Worm (Caenorhabditis elegans) whole organism, L2 larva: Measurements from ENCODE around the gene C45G9.10.
"Not testable (repeated sequence)": the region's sequence is repeated elsewhere in the genome, so short reads cannot be mapped to it uniquely, and the experiment has no call there.

Experiments
- C34F6.9 ChIP-seq: fragments of 150-350 bp; optimal IDR thresholded peaks from 2 replicates; lab custom pipeline; 2014; ENCODE audit warnings: missing biosample characterization, missing genetic modification characterization
- F13H6.1 ChIP-seq: sonication (generic microtip); optimal IDR thresholded peaks from 2 replicates; lab custom pipeline; 2016; ENCODE audit warnings: missing genetic modification characterization, missing compliant biosample characterization
- R02D3.7 ChIP-seq: fragments of 150-350 bp; optimal IDR thresholded peaks from 2 replicates; lab custom pipeline; 2014; ENCODE audit warnings: missing biosample characterization, missing genetic modification characterization
- Y55F3AM.14 ChIP-seq: fragments of 200-800 bp; sonication (Bioruptor generic); optimal IDR thresholded peaks from 2 replicates; lab custom pipeline; 2018; ENCODE audit warnings: mild to moderate bottlenecking, missing genetic modification characterization, missing compliant biosample characterization
- ZK546.5 ChIP-seq: sonication (generic microtip); optimal IDR thresholded peaks from 2 replicates; lab custom pipeline; 2017; ENCODE audit warnings: missing biosample characterization, missing genetic modification characterization
- aly-2 ChIP-seq: fragments of 150-350 bp; optimal IDR thresholded peaks from 2 replicates; lab custom pipeline; 2014; ENCODE audit warnings: missing biosample characterization, missing genetic modification characterization
- ama-1 ChIP-seq: fragments of 150-350 bp; optimal IDR thresholded peaks from 2 replicates; lab custom pipeline; 2018; ENCODE audit warnings: inconsistent platforms
- crh-2 ChIP-seq: sonication (generic microtip); optimal IDR thresholded peaks from 2 replicates; lab custom pipeline; 2017; ENCODE audit warnings: missing biosample characterization, missing genetic modification characterization
- dmd-4 ChIP-seq: sonication (generic microtip); optimal IDR thresholded peaks from 2 replicates; lab custom pipeline; 2017; ENCODE audit warnings: missing biosample characterization, missing genetic modification characterization
- egl-27 ChIP-seq: sonication (generic microtip); optimal IDR thresholded peaks from 3 replicates; lab custom pipeline; 2017; ENCODE audit warnings: missing biosample characterization, missing genetic modification reagents, missing genetic modification characterization
- elt-1 ChIP-seq: fragments of 150-350 bp; optimal IDR thresholded peaks from 2 replicates; lab custom pipeline; 2014; ENCODE audit warnings: missing biosample characterization, missing genetic modification characterization
- elt-3 ChIP-seq: sonication (generic microtip); optimal IDR thresholded peaks from 2 replicates; lab custom pipeline; 2017; ENCODE audit warnings: missing biosample characterization, missing genetic modification characterization
- fos-1 ChIP-seq: fragments of 150-350 bp; optimal IDR thresholded peaks from 2 replicates; lab custom pipeline; 2014; ENCODE audit warnings: missing biosample characterization, missing genetic modification characterization
- gmeb-1 ChIP-seq: fragments of 150-350 bp; optimal IDR thresholded peaks from 2 replicates; lab custom pipeline; 2014; ENCODE audit warnings: missing biosample characterization, missing genetic modification characterization
- lin-11 ChIP-seq: fragments of 150-350 bp; sonication (generic microtip); optimal IDR thresholded peaks from 2 replicates; lab custom pipeline; 2014; ENCODE audit warnings: missing biosample characterization, missing genetic modification characterization, inconsistent platforms, mixed read lengths
- lin-13 ChIP-seq: fragments of 150-350 bp; optimal IDR thresholded peaks from 2 replicates; lab custom pipeline; 2014; ENCODE audit warnings: missing biosample characterization, missing genetic modification reagents, missing genetic modification characterization
- lin-39 ChIP-seq: fragments of 150-350 bp; optimal IDR thresholded peaks from 2 replicates; lab custom pipeline; 2014; ENCODE audit warnings: missing biosample characterization, missing genetic modification reagents, missing genetic modification characterization
- lsy-2 ChIP-seq, 2 experiments: fragments of 150-350 bp in 1 of 2; sonication (generic microtip) in 1 of 2; optimal IDR thresholded peaks; 2 replicates each; lab custom pipeline; 2014 to 2017; ENCODE audit warnings: missing biosample characterization in 2 of 2, missing genetic modification characterization in 2 of 2
- mab-5 ChIP-seq: fragments of 150-350 bp; optimal IDR thresholded peaks from 2 replicates; lab custom pipeline; 2014; ENCODE audit warnings: missing biosample characterization, missing genetic modification characterization
- mdl-1 ChIP-seq, 2 experiments: fragments of 150-350 bp in 1 of 2; sonication (generic microtip) in 1 of 2; optimal IDR thresholded peaks; 2 replicates each; lab custom pipeline; 2017; ENCODE audit warnings: missing biosample characterization in 2 of 2, missing genetic modification characterization in 2 of 2
- nhr-10 ChIP-seq: sonication (generic microtip); optimal IDR thresholded peaks from 2 replicates; lab custom pipeline; 2017; ENCODE audit warnings: missing biosample characterization, missing genetic modification characterization
- nhr-12 ChIP-seq: fragments of 150-350 bp; optimal IDR thresholded peaks from 2 replicates; lab custom pipeline; 2014; ENCODE audit warnings: missing biosample characterization, missing genetic modification characterization
- nhr-129 ChIP-seq: fragments of 150-350 bp; optimal IDR thresholded peaks from 2 replicates; lab custom pipeline; 2014; ENCODE audit warnings: missing biosample characterization, missing genetic modification characterization
- nhr-21 ChIP-seq: fragments of 150-350 bp; optimal IDR thresholded peaks from 2 replicates; lab custom pipeline; 2014; ENCODE audit warnings: missing biosample characterization, missing genetic modification characterization
- nhr-237 ChIP-seq: fragments of 150-350 bp; optimal IDR thresholded peaks from 2 replicates; lab custom pipeline; 2014; ENCODE audit warnings: missing biosample characterization, missing genetic modification characterization
- nhr-25 ChIP-seq: fragments of 150-350 bp; sonication (generic microtip); optimal IDR thresholded peaks from 3 replicates; lab custom pipeline; 2014; ENCODE audit warnings: missing biosample characterization, missing genetic modification characterization
- nhr-77 ChIP-seq: fragments of 150-350 bp; optimal IDR thresholded peaks from 2 replicates; lab custom pipeline; 2014; ENCODE audit warnings: missing biosample characterization, missing genetic modification characterization
- peb-1 ChIP-seq: fragments of 150-350 bp; optimal IDR thresholded peaks from 2 replicates; lab custom pipeline; 2014; ENCODE audit warnings: missing biosample characterization, missing genetic modification characterization
- sem-4 ChIP-seq: fragments of 150-350 bp; optimal IDR thresholded peaks from 2 replicates; lab custom pipeline; 2014; ENCODE audit warnings: missing biosample characterization, missing genetic modification reagents, missing genetic modification characterization
- sma-3 ChIP-seq: sonication (generic microtip); optimal IDR thresholded peaks from 2 replicates; lab custom pipeline; 2016; ENCODE audit warnings: missing genetic modification reagents, missing genetic modification characterization, missing compliant biosample characterization
- sma-9 ChIP-seq, 2 experiments: fragments of 150-350 bp in 1 of 2; sonication (generic microtip) in 1 of 2; optimal IDR thresholded peaks; 2 replicates each; lab custom pipeline; 2014 to 2016; ENCODE audit warnings: missing genetic modification characterization in 2 of 2, mild to moderate bottlenecking in 1 of 2, missing biosample characterization in 1 of 2, missing compliant biosample characterization in 1 of 2, missing genetic modification reagents in 1 of 2, moderate library complexity in 1 of 2
- snpc-4 ChIP-seq: fragments of 150-350 bp; optimal IDR thresholded peaks from 2 replicates; lab custom pipeline; 2014; ENCODE audit warnings: missing biosample characterization, missing genetic modification characterization
- unc-55 ChIP-seq: fragments of 150-350 bp; sonication (generic microtip); optimal IDR thresholded peaks from 3 replicates; lab custom pipeline; 2014; ENCODE audit warnings: missing biosample characterization, missing genetic modification reagents, missing genetic modification characterization
- zag-1 ChIP-seq: fragments of 150-350 bp; optimal IDR thresholded peaks from 2 replicates; lab custom pipeline; 2014; ENCODE audit warnings: missing biosample characterization, missing genetic modification characterization
- ztf-4 ChIP-seq: fragments of 150-350 bp; optimal IDR thresholded peaks from 2 replicates; lab custom pipeline; 2014; ENCODE audit warnings: missing biosample characterization, missing genetic modification characterization

The C45G9.10 gene

DNA sequence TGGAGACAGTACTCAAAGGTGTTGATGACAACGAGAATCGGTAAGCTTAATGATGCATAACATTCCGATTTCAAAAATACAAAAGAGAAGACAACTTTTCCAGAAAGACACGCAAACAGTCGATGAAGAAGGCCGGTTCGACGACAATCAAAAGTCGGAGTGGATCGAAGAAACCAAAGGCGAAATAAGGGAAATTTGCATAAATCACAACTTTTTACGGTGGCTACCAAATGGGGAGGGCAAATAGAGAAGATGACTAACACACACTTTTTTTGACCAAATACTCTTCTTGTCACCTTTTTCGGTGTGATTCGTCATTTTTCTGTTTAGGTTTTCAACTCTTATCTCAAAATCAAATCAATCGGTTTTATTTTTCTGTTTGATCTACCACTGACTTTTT is 25.5 kb downstream of the C45G9.10 start, which contains the start of gene C45G9.6:
Gene C45G9.6, plus strand, starts transcription at position 301 of the 400 bp plus-strand sequence.
- no peak for TF ChIP-seq elt-3 (tag; lab: Kevin White, UChicago)
- TF ChIP-seq fos-1 (tag; lab: Kevin White, UChicago) = no peak
- no peak for TF ChIP-seq peb-1 (tag; lab: Kevin White, UChicago)
- no peak for TF ChIP-seq nhr-77
- no peak for TF ChIP-seq dmd-4 (tag; lab: Kevin White, UChicago)
- TF ChIP-seq, all 48 proteins: peak for 0

- TF ChIP-seq nhr-129 (peak; percentile 49), lin-11 (tag; lab: Kevin White, UChicago) (peak; percentile 49), snpc-4 (tag; lab: Kevin White, UChicago) (peak; percentile 27), F13H6.1 (tag; lab: Kevin White, UChicago) (peak; percentile 89), lsy-2 (tag; optimal IDR thresholded peaks at IDR 0.05; lab: Kevin White, UChicago) (peak; percentile 66 to 72), sma-9 (GFP tag; optimal IDR thresholded peaks at IDR 0.05; lab: Kevin White, UChicago) (peak; percentile 50), lin-13 (GFP tag; lab: Kevin White, UChicago) (peak; percentile 76), egl-27 (tag; lab: Kevin White, UChicago) (peak; percentile 24), nhr-21 (tag; lab: Kevin White, UChicago) (peak; percentile 77), mdl-1 (tag; optimal IDR thresholded peaks at IDR 0.05; lab: Kevin White, UChicago) (peak in 1 of 2 experiments; percentile 43), crh-2 (peak; percentile 77), ztf-4 (tag; lab: Kevin White, UChicago) (peak; percentile 28), mab-5 (tag; lab: Kevin White, UChicago) (peak; percentile 7), nhr-25 (tag; lab: Kevin White, UChicago) (peak; percentile 50), Y55F3AM.14 (GFP tag; lab: Kevin White, UChicago) (peak; percentile 70), sem-4 (tag; lab: Kevin White, UChicago) (peak; percentile 47), fos-1 (tag; lab: Kevin White, UChicago) (peak; percentile 88), C34F6.9 (tag; lab: Kevin White, UChicago) (peak; percentile 30), gmeb-1 (tag; lab: Kevin White, UChicago) (peak; percentile 47), unc-55 (peak; percentile 45), sma-3 (peak; percentile 75)
- TF ChIP-seq sma-9 (tag; optimal IDR thresholded peaks at IDR 0.05; lab: Kevin White, UChicago) = not testable (repeated sequence)
These were observed 30.3 kb downstream of the C45G9.10 start for ce11 chrIII:5031375-5031836.

DNA sequence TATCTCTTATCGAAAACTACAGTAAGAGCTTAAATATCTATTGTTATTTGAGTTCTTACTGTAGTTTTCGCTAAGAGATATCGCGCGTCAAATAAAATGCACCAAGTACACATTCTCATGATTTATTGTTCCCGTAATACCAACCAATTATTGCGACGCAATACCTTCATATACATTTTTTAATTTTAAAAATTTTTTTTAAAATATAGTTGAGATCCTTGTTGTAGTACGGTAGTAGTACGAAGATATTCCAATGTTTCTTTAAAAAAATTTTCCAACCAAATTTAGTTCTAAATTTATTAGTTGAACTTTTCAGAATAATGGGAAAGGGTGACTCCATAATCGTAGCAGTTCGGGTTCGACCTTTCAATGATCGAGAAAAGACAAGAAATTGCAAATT is 31.1 kb downstream of the C45G9.10 start, which contains the start of gene klp-6:
Gene klp-6, plus strand, starts transcription at position 301 of the 400 bp plus-strand sequence.
- no peak for TF ChIP-seq nhr-10 (tag; lab: Kevin White, UChicago)
- TF ChIP-seq nhr-77 = no peak
- no peak for TF ChIP-seq Y55F3AM.14 (GFP tag; lab: Kevin White, UChicago)
- TF ChIP-seq F13H6.1 (tag; lab: Kevin White, UChicago) = no peak
- TF ChIP-seq nhr-237 (tag; lab: Kevin White, UChicago) = no peak
- TF ChIP-seq dmd-4 (tag; lab: Kevin White, UChicago) = no peak
- TF ChIP-seq lin-39 (tag; lab: Kevin White, UChicago) = no peak
- no peak for TF ChIP-seq mab-5 (tag; lab: Kevin White, UChicago)
- no peak for TF ChIP-seq zag-1
- TF ChIP-seq R02D3.7 (tag; lab: Kevin White, UChicago) = no peak
- no peak for TF ChIP-seq unc-55
- TF ChIP-seq ZK546.5 (tag; lab: Kevin White, UChicago) = no peak
- no peak for TF ChIP-seq gmeb-1 (tag; lab: Kevin White, UChicago)
- no peak for TF ChIP-seq egl-27 (tag; lab: Kevin White, UChicago)
- TF ChIP-seq mdl-1 (tag; optimal IDR thresholded peaks at IDR 0.05; lab: Kevin White, UChicago) = no peak
- TF ChIP-seq ama-1 = no peak
- TF ChIP-seq sma-9 (GFP tag; optimal IDR thresholded peaks at IDR 0.05; lab: Kevin White, UChicago) = no peak
- no peak for TF ChIP-seq sma-9 (tag; optimal IDR thresholded peaks at IDR 0.05; lab: Kevin White, UChicago)
- no peak for TF ChIP-seq C34F6.9 (tag; lab: Kevin White, UChicago)
- no peak for TF ChIP-seq aly-2 (tag; lab: Kevin White, UChicago)

DNA sequence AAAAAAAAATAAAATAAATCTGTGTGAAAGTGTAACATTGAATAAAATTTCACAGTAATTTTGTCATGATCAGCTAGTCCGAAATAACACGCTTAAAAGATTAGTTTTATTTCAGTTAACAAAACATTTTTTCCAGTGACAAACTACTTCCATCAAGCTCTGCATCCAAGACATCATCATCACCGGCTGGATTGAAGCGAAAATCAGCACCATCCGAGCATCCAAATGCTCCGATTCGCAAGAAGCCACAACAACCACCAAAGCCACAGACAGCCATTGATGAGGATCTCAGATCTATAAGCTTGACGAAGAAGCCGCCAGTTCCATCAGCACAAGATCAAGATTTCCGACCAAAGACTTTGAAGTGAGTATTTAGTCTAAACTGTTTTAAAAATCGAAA is 34.5 kb downstream of the C45G9.10 start:
- TF ChIP-seq elt-1 (tag; lab: Kevin White, UChicago) (no peak), unc-55 (no peak), Y55F3AM.14 (GFP tag; lab: Kevin White, UChicago) (no peak), lin-39 (tag; lab: Kevin White, UChicago) (no peak), dmd-4 (tag; lab: Kevin White, UChicago) (no peak), nhr-12 (tag; lab: Kevin White, UChicago) (no peak), nhr-25 (tag; lab: Kevin White, UChicago) (peak; percentile 14), ZK546.5 (tag; lab: Kevin White, UChicago) (no peak)
- TF ChIP-seq, all 48 proteins: peak for 1
